Fruit fly (Drosophila melanogaster) whole organism, embryonic: ENCODE data around the gene Hsp67Ba.
A peak's percentile ranks its signal among the peaks of the same experiment; 100 is the strongest.

ENCODE experiments used
- Bteb2 ChIP-seq: fragments of 200-800 bp; sonication (Bioruptor generic); optimal IDR thresholded peaks from 2 replicates; lab custom pipeline; 2016; ENCODE audit warnings: missing biosample characterization, missing genetic modification characterization
- CG10543 ChIP-seq: fragments of 200-800 bp; sonication (Bioruptor generic); optimal IDR thresholded peaks from 3 replicates; lab custom pipeline; 2017; ENCODE audit warnings: missing biosample characterization, mild to moderate bottlenecking, missing genetic modification characterization, moderate library complexity
- CG11247 ChIP-seq: fragments of 200-800 bp; sonication (Bioruptor generic); IDR thresholded peaks from 2 replicates; pipeline ENCODE4 v1.3.6; 2022; ENCODE audit warnings: missing biosample characterization, missing genetic modification characterization
- CG11504 ChIP-seq: fragments of 200-800 bp; sonication (Bioruptor generic); optimal IDR thresholded peaks from 3 replicates; lab custom pipeline; 2019; ENCODE audit warnings: missing biosample characterization, mild to moderate bottlenecking, missing genetic modification characterization, moderate library complexity
- CG11695 ChIP-seq: fragments of 200-800 bp; sonication (Bioruptor generic); IDR thresholded peaks from 3 replicates; pipeline ENCODE4 v1.3.6; 2022; ENCODE audit warnings: missing biosample characterization, missing genetic modification characterization
- CG12391 ChIP-seq: fragments of 200-800 bp; sonication (Bioruptor generic); optimal IDR thresholded peaks from 3 replicates; lab custom pipeline; 2018; ENCODE audit warnings: missing biosample characterization, mild to moderate bottlenecking, missing genetic modification characterization, moderate library complexity
- CG13894 ChIP-seq: fragments of 200-800 bp; sonication (Bioruptor generic); optimal IDR thresholded peaks from 3 replicates; lab custom pipeline; 2018; ENCODE audit warnings: missing biosample characterization, mild to moderate bottlenecking, missing genetic modification characterization, moderate library complexity
- CG15601 ChIP-seq: fragments of 200-800 bp; sonication (Bioruptor generic); optimal IDR thresholded peaks from 3 replicates; lab custom pipeline; 2019; ENCODE audit warnings: missing biosample characterization, mild to moderate bottlenecking, missing genetic modification characterization, moderate library complexity
- CG17328 ChIP-seq: fragments of 200-800 bp; sonication (Bioruptor generic); IDR thresholded peaks from 2 replicates; pipeline ENCODE4 v1.3.6; 2022; ENCODE audit warnings: missing biosample characterization, missing genetic modification characterization
- CG18619 ChIP-seq: fragments of 200-800 bp; sonication (Bioruptor generic); optimal IDR thresholded peaks from 3 replicates; lab custom pipeline; 2017; ENCODE audit warnings: missing biosample characterization, mild to moderate bottlenecking, missing genetic modification characterization
- CG31224 ChIP-seq: fragments of 200-800 bp; sonication (Bioruptor generic); IDR thresholded peaks from 2 replicates; pipeline ENCODE4 v1.3.6; 2022; ENCODE audit warnings: missing biosample characterization, missing genetic modification characterization
- CG4360 ChIP-seq: fragments of 200-800 bp; sonication (Bioruptor generic); IDR thresholded peaks from 2 replicates; pipeline ENCODE4 v1.3.6; 2022; ENCODE audit warnings: missing biosample characterization, missing genetic modification characterization
- CG4730 ChIP-seq: fragments of 200-800 bp; sonication (Bioruptor generic); IDR thresholded peaks from 2 replicates; pipeline ENCODE4 v1.3.6; 2022; ENCODE audit warnings: missing biosample characterization, missing genetic modification characterization
- CG5953 ChIP-seq: fragments of 200-800 bp; sonication (Bioruptor generic); IDR thresholded peaks from 2 replicates; pipeline ENCODE4 v1.3.6; 2022; ENCODE audit warnings: missing biosample characterization, missing genetic modification characterization
- CG6683 ChIP-seq: fragments of 200-800 bp; sonication (Bioruptor generic); optimal IDR thresholded peaks from 2 replicates; lab custom pipeline; 2017; ENCODE audit warnings: missing biosample characterization, mild to moderate bottlenecking, missing genetic modification characterization, missing genetic modification reagents
- CG6765 ChIP-seq: fragments of 200-800 bp; sonication (Bioruptor generic); optimal IDR thresholded peaks from 3 replicates; lab custom pipeline; 2017; ENCODE audit warnings: missing biosample characterization, mild to moderate bottlenecking, missing genetic modification characterization
- CoRest ChIP-seq: fragments of 200-800 bp; sonication (Bioruptor generic); optimal IDR thresholded peaks from 3 replicates; lab custom pipeline; 2018; ENCODE audit warnings: missing biosample characterization, mild to moderate bottlenecking, missing genetic modification characterization, moderate library complexity
- D19B ChIP-seq: fragments of 200-800 bp; sonication (Bioruptor generic); optimal IDR thresholded peaks from 2 replicates; lab custom pipeline; 2017; ENCODE audit warnings: missing biosample characterization, mild to moderate bottlenecking, missing genetic modification characterization
- Dref ChIP-seq: fragments of 200-800 bp; sonication (Bioruptor generic); IDR thresholded peaks from 2 replicates; pipeline ENCODE4 v1.3.6; 2022; ENCODE audit warnings: missing biosample characterization, missing genetic modification characterization
- GATAe ChIP-seq: fragments of 200-800 bp; sonication (Bioruptor generic); conservative IDR thresholded peaks from 2 replicates; pipeline ENCODE4 v1.3.6; 2022; ENCODE audit warnings: missing biosample characterization, missing genetic modification characterization
- H2.0 ChIP-seq: fragments of 200-800 bp; sonication (Bioruptor generic); IDR thresholded peaks from 2 replicates; pipeline ENCODE4 v1.3.6; 2022; ENCODE audit warnings: missing biosample characterization, missing genetic modification characterization
- HLH3B ChIP-seq: fragments of 200-800 bp; sonication (Bioruptor generic); IDR thresholded peaks from 2 replicates; pipeline ENCODE4 v1.3.6; 2022; ENCODE audit warnings: missing biosample characterization, missing genetic modification characterization
- Hand ChIP-seq: fragments of 200-800 bp; sonication (Bioruptor generic); optimal IDR thresholded peaks from 2 replicates; lab custom pipeline; 2017; ENCODE audit warnings: mild to moderate bottlenecking, missing biosample characterization, missing genetic modification reagents, missing genetic modification characterization
- MESR4 ChIP-seq: fragments of 200-800 bp; sonication (Bioruptor generic); optimal IDR thresholded peaks from 2 replicates; lab custom pipeline; 2018; ENCODE audit warnings: missing biosample characterization, mild to moderate bottlenecking, missing genetic modification characterization, moderate library complexity
- NfI ChIP-seq: fragments of 200-800 bp; sonication (Bioruptor generic); optimal IDR thresholded peaks from 3 replicates; lab custom pipeline; 2018; ENCODE audit warnings: missing biosample characterization, mild to moderate bottlenecking, missing genetic modification characterization, moderate library complexity
- Oli ChIP-seq: fragments of 200-800 bp; sonication (Bioruptor generic); optimal IDR thresholded peaks from 2 replicates; lab custom pipeline; 2018; ENCODE audit warnings: missing biosample characterization, mild to moderate bottlenecking, missing genetic modification characterization, moderate library complexity
- Stat92E ChIP-seq, 3 experiments: fragments of >200 bp in 2 of 3; fragments of 200-800 bp in 1 of 3; sonication (Bioruptor generic) in 1 of 3; optimal IDR thresholded peaks; 2 replicates each; lab custom pipeline; 2017 to 2019; ENCODE audit warnings: missing biosample characterization in 3 of 3, missing genetic modification characterization in 3 of 3, mild to moderate bottlenecking in 1 of 3, moderate library complexity in 1 of 3
- Trl ChIP-seq, 3 experiments: fragments of >200 bp in 2 of 3; fragments of 200-800 bp in 1 of 3; sonication (Bioruptor generic) in 1 of 3; optimal IDR thresholded peaks; 2 replicates in 1 of 3; 3 replicates in 2 of 3; lab custom pipeline; 2016 to 2017; ENCODE audit warnings: missing biosample characterization in 1 of 3, missing genetic modification characterization in 1 of 3
- btn ChIP-seq: fragments of 200-800 bp; sonication (Bioruptor generic); optimal IDR thresholded peaks from 2 replicates; lab custom pipeline; 2016; ENCODE audit warnings: missing biosample characterization, missing genetic modification characterization
- crp ChIP-seq, 2 experiments: fragments of 200-800 bp; sonication (Bioruptor generic); optimal IDR thresholded peaks; 2 replicates in 1 of 2; 3 replicates in 1 of 2; lab custom pipeline; 2017; ENCODE audit warnings: missing biosample characterization in 2 of 2, missing genetic modification characterization in 2 of 2, mild to moderate bottlenecking in 1 of 2, moderate library complexity in 1 of 2
- danr ChIP-seq: fragments of 200-800 bp; sonication (Bioruptor generic); IDR thresholded peaks from 2 replicates; pipeline ENCODE4 v1.3.6; 2022; ENCODE audit warnings: missing biosample characterization, missing genetic modification characterization
- dmrt99B ChIP-seq: fragments of 200-800 bp; sonication (Bioruptor generic); optimal IDR thresholded peaks from 2 replicates; lab custom pipeline; 2018; ENCODE audit warnings: missing biosample characterization, mild to moderate bottlenecking, missing genetic modification characterization, moderate library complexity
- en ChIP-seq: fragments of 200-800 bp; sonication (Bioruptor generic); optimal IDR thresholded peaks from 2 replicates; lab custom pipeline; 2016; ENCODE audit warnings: missing biosample characterization, missing genetic modification characterization
- grau ChIP-seq: fragments of 200-800 bp; optimal IDR thresholded peaks from 3 replicates; lab custom pipeline; 2019; ENCODE audit warnings: missing biosample characterization, mild to moderate bottlenecking, missing genetic modification characterization, moderate library complexity
- h ChIP-seq: fragments of >200 bp; optimal IDR thresholded peaks from 2 replicates; lab custom pipeline; 2017
- inv ChIP-seq: fragments of 200-800 bp; sonication (Bioruptor generic); IDR thresholded peaks from 2 replicates; pipeline ENCODE4 v1.3.6; 2022; ENCODE audit warnings: missing biosample characterization, missing genetic modification characterization; ENCODE audit not compliant: partially characterized antibody
- jigr1 ChIP-seq: fragments of 200-800 bp; sonication (Bioruptor generic); IDR thresholded peaks from 3 replicates; pipeline ENCODE4 v1.3.6; 2022; ENCODE audit warnings: missing biosample characterization, missing genetic modification characterization
- lola ChIP-seq, 3 experiments: fragments of >200 bp in 2 of 3; fragments of 200-800 bp in 1 of 3; sonication (Bioruptor generic) in 1 of 3; optimal IDR thresholded peaks; 2 replicates each; lab custom pipeline; 2017 to 2019; ENCODE audit warnings: missing biosample characterization in 3 of 3, missing genetic modification characterization in 3 of 3, mild to moderate bottlenecking in 1 of 3, moderate library complexity in 1 of 3
- onecut ChIP-seq: fragments of 200-800 bp; sonication (Bioruptor generic); IDR thresholded peaks from 2 replicates; pipeline ENCODE4 v1.3.6; 2022; ENCODE audit warnings: missing biosample characterization, missing genetic modification characterization
- pita ChIP-seq: fragments of 200-800 bp; sonication (Bioruptor generic); optimal IDR thresholded peaks from 2 replicates; lab custom pipeline; 2017; ENCODE audit warnings: missing biosample characterization, mild to moderate bottlenecking, missing genetic modification characterization
- rib ChIP-seq: fragments of 200-800 bp; sonication (Bioruptor generic); IDR thresholded peaks from 2 replicates; pipeline ENCODE4 v1.3.6; 2022; ENCODE audit warnings: missing biosample characterization, missing genetic modification characterization
- schlank ChIP-seq: fragments of 200-800 bp; sonication (Bioruptor generic); optimal IDR thresholded peaks from 2 replicates; lab custom pipeline; 2018; ENCODE audit warnings: missing biosample characterization, mild to moderate bottlenecking, missing genetic modification characterization
- sens ChIP-seq: fragments of 200-800 bp; sonication (Bioruptor generic); peaks from one replicate; lab custom pipeline; 2016; ENCODE audit warnings: missing biosample characterization, missing genetic modification characterization
- seq ChIP-seq: fragments of 200-800 bp; sonication (Bioruptor generic); IDR thresholded peaks from 2 replicates; pipeline ENCODE4 v1.3.6; 2022; ENCODE audit warnings: missing biosample characterization, missing genetic modification characterization
- trh ChIP-seq: fragments of 200-800 bp; sonication (Bioruptor generic); optimal IDR thresholded peaks from 2 replicates; lab custom pipeline; 2016; ENCODE audit warnings: missing biosample characterization, missing genetic modification characterization
- vnd ChIP-seq: fragments of 200-800 bp; sonication (Bioruptor generic); IDR thresholded peaks from 3 replicates; pipeline ENCODE4 v1.3.6; 2022; ENCODE audit warnings: missing biosample characterization, missing genetic modification characterization; ENCODE audit not compliant: partially characterized antibody
- vvl ChIP-seq: fragments of 200-800 bp; sonication (Bioruptor generic); IDR thresholded peaks from 2 replicates; pipeline ENCODE4 v1.3.6; 2022; ENCODE audit warnings: missing biosample characterization, missing genetic modification characterization
- wdn ChIP-seq: fragments of 200-800 bp; sonication (Bioruptor generic); IDR thresholded peaks from 2 replicates; pipeline ENCODE4 v1.3.6; 2022; ENCODE audit warnings: missing biosample characterization, missing genetic modification characterization
- wor ChIP-seq: fragments of 200-800 bp; sonication (Bioruptor generic); IDR thresholded peaks from 2 replicates; pipeline ENCODE4 v1.3.6; 2022; ENCODE audit warnings: missing biosample characterization, missing genetic modification characterization
- yki ChIP-seq: fragments of >200 bp; optimal IDR thresholded peaks from 3 replicates; lab custom pipeline; 2018
- zf30C ChIP-seq: fragments of 200-800 bp; sonication (Bioruptor generic); optimal IDR thresholded peaks from 3 replicates; lab custom pipeline; 2018; ENCODE audit warnings: missing biosample characterization, mild to moderate bottlenecking, missing genetic modification characterization

The Hsp67Ba gene

dm6 chr3L:9366850-9367430 is 12.4 kb downstream of the Hsp67Ba start, which contains the start of the genes Klp67A and CG4452 (continued):
- peak; percentile 89 for TF ChIP-seq inv (GFP tag; lab: Robert Waterston, UW)
- peak in 1 of 2 experiments; percentile 27 for TF ChIP-seq crp (GFP tag; optimal IDR thresholded peaks at IDR 0.05; lab: Kevin White, UChicago)
- no peak for TF ChIP-seq schlank (tag; lab: Kevin White, UChicago)
- no peak for TF ChIP-seq rib (GFP tag; lab: Robert Waterston, UW)
- TF ChIP-seq CG15601 (tag; lab: Kevin White, UChicago) = peak; percentile 60
- TF ChIP-seq vnd (GFP tag; lab: Robert Waterston, UW) = peak; percentile 93
- TF ChIP-seq grau (tag; lab: Kevin White, UChicago) = peak; percentile 51
- no peak for TF ChIP-seq vvl (GFP tag; lab: Robert Waterston, UW)
- no peak for TF ChIP-seq btn (GFP tag; lab: Kevin White, UChicago)
- TF ChIP-seq CG6765 (GFP tag; lab: Kevin White, UChicago) = no peak
- TF ChIP-seq Stat92E (GFP tag; optimal IDR thresholded peaks at IDR 0.05; lab: Kevin White, UChicago) = no peak
- peak; percentile 17 for TF ChIP-seq CG18619 (GFP tag; lab: Kevin White, UChicago)
- TF ChIP-seq Bteb2 = peak; percentile 15
- no peak for TF ChIP-seq en (GFP tag; lab: Kevin White, UChicago)
- no peak for TF ChIP-seq GATAe (GFP tag; lab: Robert Waterston, UW)
- no peak for TF ChIP-seq h (lab: Kevin White, UChicago)
- TF ChIP-seq CG13894 (tag; lab: Kevin White, UChicago) = peak; percentile 32
- no peak for TF ChIP-seq dmrt99B
- peak; percentile 28 for TF ChIP-seq CG10543 (GFP tag; lab: Kevin White, UChicago)
- no peak for TF ChIP-seq yki (lab: Kevin White, UChicago)
- TF ChIP-seq CG5953 (GFP tag; lab: Robert Waterston, UW) = no peak
- no peak for TF ChIP-seq trh (GFP tag; lab: Kevin White, UChicago)
- peak; percentile 74 for TF ChIP-seq Dref
- TF ChIP-seq pita (GFP tag; lab: Kevin White, UChicago) = no peak
- TF ChIP-seq CoRest (tag; lab: Kevin White, UChicago) = peak; percentile 77
- no peak for TF ChIP-seq CG4360
- no peak for TF ChIP-seq HLH3B
- no peak for TF ChIP-seq CG31224 (GFP tag; lab: Robert Waterston, UW)
- no peak for TF ChIP-seq CG11247 (GFP tag; lab: Robert Waterston, UW)
- TF ChIP-seq MESR4 (GFP tag; lab: Kevin White, UChicago) = no peak
- no peak for TF ChIP-seq Trl (optimal IDR thresholded peaks at IDR 0.05; lab: Kevin White, UChicago)
- no peak for TF ChIP-seq Trl (GFP tag; optimal IDR thresholded peaks at IDR 0.05; lab: Kevin White, UChicago)
- TF ChIP-seq danr (GFP tag; lab: Robert Waterston, UW) = no peak
- peak in 1 of 3 experiments; percentile 56 for TF ChIP-seq lola (GFP tag; optimal IDR thresholded peaks at IDR 0.05; lab: Kevin White, UChicago)
- no peak for TF ChIP-seq CG11504
- TF ChIP-seq seq (GFP tag; lab: Robert Waterston, UW) = no peak
- no peak for TF ChIP-seq jigr1 (GFP tag; lab: Robert Waterston, UW)
- no peak for TF ChIP-seq CG17328 (GFP tag; lab: Robert Waterston, UW)
- TF ChIP-seq onecut = no peak
- no peak for TF ChIP-seq H2.0 (GFP tag; lab: Robert Waterston, UW)
- TF ChIP-seq wdn = no peak
- TF ChIP-seq wor = no peak
- TF ChIP-seq Oli (tag; lab: Kevin White, UChicago) = no peak
- no peak for TF ChIP-seq CG6683 (GFP tag; lab: Kevin White, UChicago)
- peak; percentile 81 for TF ChIP-seq sens (GFP tag; lab: Kevin White, UChicago)
- no peak for TF ChIP-seq D19B (GFP tag; lab: Kevin White, UChicago)
- TF ChIP-seq NfI (GFP tag; lab: Kevin White, UChicago) = no peak
- TF ChIP-seq Hand (GFP tag; lab: Kevin White, UChicago) = no peak
- no peak for TF ChIP-seq zf30C
- TF ChIP-seq CG11695 (GFP tag; lab: Robert Waterston, UW) = no peak
- no peak for TF ChIP-seq CG4730 (GFP tag; lab: Robert Waterston, UW)
- peak; percentile 76 for TF ChIP-seq CG12391 (tag; lab: Kevin White, UChicago)
